Fruit fly (Drosophila melanogaster): ENCODE results near the gene CG15820.

CG15820 gene

DNA sequence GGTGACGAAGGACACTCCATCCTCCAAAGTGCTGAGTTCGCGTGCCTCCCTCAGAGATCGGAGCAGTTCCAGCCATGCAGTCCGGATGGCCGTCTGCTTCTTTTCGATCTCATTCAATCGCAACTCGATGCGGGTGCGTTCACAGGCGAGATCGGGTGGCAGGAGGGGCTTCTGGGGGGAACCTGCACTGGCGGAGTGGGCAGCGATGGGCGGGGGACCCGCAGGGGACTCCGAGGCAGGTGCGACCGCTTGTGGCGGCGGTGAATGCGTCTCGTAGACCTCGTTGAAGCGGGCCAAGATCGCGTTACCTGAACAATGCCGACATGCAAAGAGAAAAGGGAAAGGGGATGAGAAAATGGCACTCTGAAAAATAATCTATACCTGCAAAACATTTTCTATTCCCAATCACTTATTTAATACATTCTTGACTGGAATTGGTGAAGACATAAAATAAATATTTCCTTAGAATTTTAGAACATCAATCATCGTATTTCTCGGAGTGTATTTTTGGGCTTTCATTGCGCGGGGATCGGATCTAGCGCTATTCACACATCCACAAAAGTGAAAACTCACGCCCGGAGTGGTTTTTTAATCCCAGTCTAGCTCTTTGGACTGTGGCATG lies 15.3 kb downstream of the CG15820 start (continued):
- TF ChIP-seq CG11723 (GFP tag; optimal IDR thresholded peaks at IDR 0.05): peak; percentile 10
- TF ChIP-seq CG17802 (tag; optimal IDR thresholded peaks at IDR 0.05): peak; percentile 31
- TF ChIP-seq pzg (GFP tag; optimal IDR thresholded peaks at IDR 0.05): no peak
- TF ChIP-seq CoRest (tag; optimal IDR thresholded peaks at IDR 0.05): peak; percentile 36
- no peak for TF ChIP-seq CG1647 (GFP tag; optimal IDR thresholded peaks at IDR 0.05)
- no peak for TF ChIP-seq pan (optimal IDR thresholded peaks at IDR 0.05)
- TF ChIP-seq pan (GFP tag; optimal IDR thresholded peaks at IDR 0.05 in 1 of 2, IDR thresholded peaks at IDR 0.05 in 1 of 2): no peak
- no peak for TF ChIP-seq p53 (GFP tag; optimal IDR thresholded peaks at IDR 0.05)
- no peak for TF ChIP-seq CG4282 (GFP tag; optimal IDR thresholded peaks at IDR 0.05)
- peak in 1 of 3 experiments; percentile 70 for TF ChIP-seq Stat92E (GFP tag; optimal IDR thresholded peaks at IDR 0.05)
- no peak for TF ChIP-seq CG12744 (GFP tag; optimal IDR thresholded peaks at IDR 0.05)
- no peak for TF ChIP-seq CG34376 (GFP tag; optimal IDR thresholded peaks at IDR 0.05)
- no peak for TF ChIP-seq Sry-β (GFP tag; optimal IDR thresholded peaks at IDR 0.05)
- TF ChIP-seq gcm2 (GFP tag; optimal IDR thresholded peaks at IDR 0.05): no peak
- TF ChIP-seq Dbx (GFP tag; IDR thresholded peaks at IDR 0.05): no peak
- peak; percentile 8 for TF ChIP-seq Deaf1 (tag; optimal IDR thresholded peaks at IDR 0.05)
- no peak for TF ChIP-seq emc (GFP tag; optimal IDR thresholded peaks at IDR 0.05)
- peak; percentile 81 for TF ChIP-seq vvl (GFP tag; IDR thresholded peaks at IDR 0.05)
- no peak for TF ChIP-seq CG30431 (GFP tag; optimal IDR thresholded peaks at IDR 0.05)
- TF ChIP-seq Med (GFP tag): peak; percentile 79
- no peak for TF ChIP-seq odd (GFP tag; optimal IDR thresholded peaks at IDR 0.05)
- no peak for TF ChIP-seq eve (GFP tag; optimal IDR thresholded peaks at IDR 0.05)
- no peak for TF ChIP-seq tll (GFP tag; optimal IDR thresholded peaks at IDR 0.05)
- TF ChIP-seq zfh2 (GFP tag; optimal IDR thresholded peaks at IDR 0.05): no peak
- TF ChIP-seq sisA (GFP tag; IDR thresholded peaks at IDR 0.05): peak; percentile 62
- TF ChIP-seq D (optimal IDR thresholded peaks at IDR 0.05): no peak
- peak; percentile 68 for TF ChIP-seq D (GFP tag; optimal IDR thresholded peaks at IDR 0.05)
- TF ChIP-seq Fer2 (tag; optimal IDR thresholded peaks at IDR 0.05): no peak
- TF ChIP-seq gcm (GFP tag; optimal IDR thresholded peaks at IDR 0.05): peak; percentile 83
- TF ChIP-seq Dad (GFP tag; optimal IDR thresholded peaks at IDR 0.05): no peak
- no peak for TF ChIP-seq CG10147 (GFP tag; optimal IDR thresholded peaks at IDR 0.05)
- TF ChIP-seq CG12104 (GFP tag; optimal IDR thresholded peaks at IDR 0.05): peak; percentile 14
- peak; percentile 38 for TF ChIP-seq CG2202 (tag; optimal IDR thresholded peaks at IDR 0.05)
- no peak for TF ChIP-seq CG7745 (tag; optimal IDR thresholded peaks at IDR 0.05)
- TF ChIP-seq CG11085 (GFP tag; IDR thresholded peaks at IDR 0.05): no peak
- TF ChIP-seq HmgD (GFP tag; optimal IDR thresholded peaks at IDR 0.05): no peak
- TF ChIP-seq CG10209 (GFP tag; optimal IDR thresholded peaks at IDR 0.05): peak; percentile 28
- no peak for TF ChIP-seq sima (GFP tag; optimal IDR thresholded peaks at IDR 0.05)
- peak; percentile 50 for TF ChIP-seq CG3407 (GFP tag; optimal IDR thresholded peaks at IDR 0.05)
- TF ChIP-seq slou (GFP tag; optimal IDR thresholded peaks at IDR 0.05): no peak
- no peak for TF ChIP-seq Side (GFP tag; optimal IDR thresholded peaks at IDR 0.05)
- peak; percentile 59; the same call in 1 of the 2 replicates for TF ChIP-seq sim (GFP tag; IDR thresholded peaks at IDR 0.05)
- TF ChIP-seq Usf (GFP tag; optimal IDR thresholded peaks at IDR 0.05): no peak
- TF ChIP-seq Asciz (GFP tag; optimal IDR thresholded peaks at IDR 0.05): peak; percentile 54
- TF ChIP-seq cas (GFP tag; IDR thresholded peaks at IDR 0.05): no peak
- peak; percentile 65 for TF ChIP-seq Sox100B (GFP tag; optimal IDR thresholded peaks at IDR 0.05)
- TF ChIP-seq CG3995 (GFP tag; optimal IDR thresholded peaks at IDR 0.05): no peak
- TF ChIP-seq Mad (GFP tag; optimal IDR thresholded peaks at IDR 0.05): no peak
- no peak for TF ChIP-seq lbe (GFP tag; optimal IDR thresholded peaks at IDR 0.05)
- TF ChIP-seq shn (GFP tag; optimal IDR thresholded peaks at IDR 0.05): no peak
- peak; percentile 17 for TF ChIP-seq Hr3 (GFP tag; optimal IDR thresholded peaks at IDR 0.05)

All from whole organism, embryonic.